Fruit fly (Drosophila melanogaster): ENCODE data around the gene CG4709.

The CG4709 gene

dm6 chr2L:9986402-9987350 is 32.6 kb downstream of the CG4709 start (continued):
- TF ChIP-seq woc (GFP tag; optimal IDR thresholded peaks at IDR 0.05): peak; percentile 90
- TF ChIP-seq lola (GFP tag; optimal IDR thresholded peaks at IDR 0.05): no peak
- peak; percentile 92 for TF ChIP-seq br (GFP tag; optimal IDR thresholded peaks at IDR 0.05)
- no peak for TF ChIP-seq jim (GFP tag; optimal IDR thresholded peaks at IDR 0.05)

dm6 chr2L:9988201-9988990 is 34.3 kb downstream of the CG4709 start:
- TF ChIP-seq dsf (GFP tag; optimal IDR thresholded peaks at IDR 0.05; ENCODE audit: borderline replicate concordance) (no peak), Rel (GFP tag; optimal IDR thresholded peaks at IDR 0.05) (no peak), Rel (tag; optimal IDR thresholded peaks at IDR 0.05) (peak; percentile 43), br (GFP tag; optimal IDR thresholded peaks at IDR 0.05) (no peak), ey (GFP tag; optimal IDR thresholded peaks at IDR 0.05) (no peak), sage (GFP tag; optimal IDR thresholded peaks at IDR 0.05) (no peak), dl (GFP tag; optimal IDR thresholded peaks at IDR 0.05; ENCODE audit: insufficient read depth in 1 of 2, partially characterized antibody in 2 of 2) (no peak), CrebA (GFP tag; optimal IDR thresholded peaks at IDR 0.05; ENCODE audit: borderline replicate concordance) (peak; percentile 48), CG9705 (GFP tag; optimal IDR thresholded peaks at IDR 0.05) (no peak), Vsx2 (GFP tag; optimal IDR thresholded peaks at IDR 0.05; ENCODE audit: partially characterized antibody) (peak; percentile 42), Dif (GFP tag; optimal IDR thresholded peaks at IDR 0.05; ENCODE audit: partially characterized antibody) (peak; percentile 37), woc (GFP tag; optimal IDR thresholded peaks at IDR 0.05) (peak; percentile 15)

dm6 chr2L:9989275-9989674 is 35.1 kb downstream of the CG4709 start:
- TF ChIP-seq jim (GFP tag; optimal IDR thresholded peaks at IDR 0.05) (no peak), Jra (GFP tag; optimal IDR thresholded peaks at IDR 0.05) (no peak), lola (GFP tag; optimal IDR thresholded peaks at IDR 0.05) (no peak), HLH106 (tag; optimal IDR thresholded peaks at IDR 0.05) (no peak), Myc (optimal IDR thresholded peaks at IDR 0.05) (no peak), Dif (GFP tag; optimal IDR thresholded peaks at IDR 0.05; ENCODE audit: partially characterized antibody) (no peak)

- peak; percentile 46 for TF ChIP-seq rgr (GFP tag; optimal IDR thresholded peaks at IDR 0.05)
- TF ChIP-seq Hr78 (GFP tag; optimal IDR thresholded peaks at IDR 0.05): no peak
- no peak for TF ChIP-seq sage (GFP tag; optimal IDR thresholded peaks at IDR 0.05)
- TF ChIP-seq Abd-B (GFP tag; optimal IDR thresholded peaks at IDR 0.05): no peak
- TF ChIP-seq CG32264 (GFP tag; optimal IDR thresholded peaks at IDR 0.05): no peak
- TF ChIP-seq brk (GFP tag; optimal IDR thresholded peaks at IDR 0.05): no peak
- no peak for TF ChIP-seq Vsx2 (GFP tag; optimal IDR thresholded peaks at IDR 0.05; ENCODE audit: partially characterized antibody)
- TF ChIP-seq pan (optimal IDR thresholded peaks at IDR 0.05): no peak
- TF ChIP-seq HLH106 (tag; optimal IDR thresholded peaks at IDR 0.05): peak; percentile 29
- TF ChIP-seq dl (GFP tag; optimal IDR thresholded peaks at IDR 0.05; ENCODE audit: insufficient read depth in 1 of 2, partially characterized antibody in 2 of 2): no peak
- peak; percentile 18 for TF ChIP-seq ey (GFP tag; optimal IDR thresholded peaks at IDR 0.05)
- TF ChIP-seq foxo (GFP tag; optimal IDR thresholded peaks at IDR 0.05): peak in 1 of 2 experiments; percentile 64
- TF ChIP-seq CG9705 (GFP tag; optimal IDR thresholded peaks at IDR 0.05): no peak
- peak; percentile 38 for TF ChIP-seq Hnf4 (GFP tag; optimal IDR thresholded peaks at IDR 0.05)
- TF ChIP-seq Rel (GFP tag; optimal IDR thresholded peaks at IDR 0.05): no peak
- no peak for TF ChIP-seq Rel (tag; optimal IDR thresholded peaks at IDR 0.05)
- TF ChIP-seq N (GFP tag; optimal IDR thresholded peaks at IDR 0.05): no peak
- peak; percentile 30 for TF ChIP-seq psq (GFP tag; optimal IDR thresholded peaks at IDR 0.05)
- TF ChIP-seq Mio (GFP tag; optimal IDR thresholded peaks at IDR 0.05): no peak
- peak; percentile 12 for TF ChIP-seq woc (GFP tag; optimal IDR thresholded peaks at IDR 0.05)
- peak; percentile 13 for TF ChIP-seq br (GFP tag; optimal IDR thresholded peaks at IDR 0.05)
- TF ChIP-seq Myc (optimal IDR thresholded peaks at IDR 0.05): no peak
- TF ChIP-seq dsf (GFP tag; optimal IDR thresholded peaks at IDR 0.05; ENCODE audit: borderline replicate concordance): no peak
- TF ChIP-seq tai (GFP tag; optimal IDR thresholded peaks at IDR 0.05): no peak
- peak; percentile 63 for TF ChIP-seq h (GFP tag; optimal IDR thresholded peaks at IDR 0.05)
- TF ChIP-seq Dif (GFP tag; optimal IDR thresholded peaks at IDR 0.05; ENCODE audit: partially characterized antibody): no peak
- TF ChIP-seq GATAd (GFP tag; optimal IDR thresholded peaks at IDR 0.05): no peak
- TF ChIP-seq OdsH (GFP tag; optimal IDR thresholded peaks at IDR 0.05): peak; percentile 47
- no peak for TF ChIP-seq Dfd (GFP tag; optimal IDR thresholded peaks at IDR 0.05)
- no peak for TF ChIP-seq Jra (GFP tag; optimal IDR thresholded peaks at IDR 0.05)
- TF ChIP-seq fru (GFP tag; optimal IDR thresholded peaks at IDR 0.05): peak; percentile 53
- TF ChIP-seq CrebA (GFP tag; optimal IDR thresholded peaks at IDR 0.05; ENCODE audit: borderline replicate concordance): no peak
- no peak for TF ChIP-seq usp (GFP tag; optimal IDR thresholded peaks at IDR 0.05)
- TF ChIP-seq Sp1 (GFP tag; optimal IDR thresholded peaks at IDR 0.05): peak; percentile 47
These were observed 35.9 kb downstream of the CG4709 start for dm6 chr2L:9989846-9990506.

Data from whole organism, wandering third instar larva.